Worm (Caenorhabditis elegans) whole organism, L2 larva: ENCODE data around the gene tald-1.
A peak's percentile ranks its signal among the peaks of the same experiment; 100 is the strongest.

Experiments
- F13H6.1 ChIP-seq: sonication (generic microtip); optimal IDR thresholded peaks from 2 replicates; lab custom pipeline; 2016; ENCODE audit warnings: missing genetic modification characterization, missing compliant biosample characterization
- R02D3.7 ChIP-seq: fragments of 150-350 bp; optimal IDR thresholded peaks from 2 replicates; lab custom pipeline; 2014; ENCODE audit warnings: missing biosample characterization, missing genetic modification characterization
- Y55F3AM.14 ChIP-seq: fragments of 200-800 bp; sonication (Bioruptor generic); optimal IDR thresholded peaks from 2 replicates; lab custom pipeline; 2018; ENCODE audit warnings: mild to moderate bottlenecking, missing genetic modification characterization, missing compliant biosample characterization
- ZK546.5 ChIP-seq: sonication (generic microtip); optimal IDR thresholded peaks from 2 replicates; lab custom pipeline; 2017; ENCODE audit warnings: missing biosample characterization, missing genetic modification characterization
- alr-1 ChIP-seq: fragments of 150-350 bp; optimal IDR thresholded peaks from 2 replicates; lab custom pipeline; 2014; ENCODE audit warnings: missing biosample characterization, missing genetic modification characterization
- ama-1 ChIP-seq: fragments of 150-350 bp; optimal IDR thresholded peaks from 2 replicates; lab custom pipeline; 2018; ENCODE audit warnings: inconsistent platforms
- blmp-1 ChIP-seq: sonication (generic microtip); optimal IDR thresholded peaks from 2 replicates; lab custom pipeline; 2017; ENCODE audit warnings: missing genetic modification characterization, mild to moderate bottlenecking, missing compliant biosample characterization, antibody characterized with exemption, moderate library complexity; ENCODE audit not compliant: insufficient read depth
- ceh-16 ChIP-seq: fragments of 150-350 bp; optimal IDR thresholded peaks from 2 replicates; lab custom pipeline; 2014; ENCODE audit warnings: missing biosample characterization, missing genetic modification characterization
- ceh-82 ChIP-seq: fragments of 150-350 bp; optimal IDR thresholded peaks from 2 replicates; lab custom pipeline; 2014; ENCODE audit warnings: missing biosample characterization, missing genetic modification characterization
- crh-2 ChIP-seq: sonication (generic microtip); optimal IDR thresholded peaks from 2 replicates; lab custom pipeline; 2017; ENCODE audit warnings: missing biosample characterization, missing genetic modification characterization
- elt-1 ChIP-seq: fragments of 150-350 bp; optimal IDR thresholded peaks from 2 replicates; lab custom pipeline; 2014; ENCODE audit warnings: missing biosample characterization, missing genetic modification characterization
- elt-3 ChIP-seq: sonication (generic microtip); optimal IDR thresholded peaks from 2 replicates; lab custom pipeline; 2017; ENCODE audit warnings: missing biosample characterization, missing genetic modification characterization
- fos-1 ChIP-seq: fragments of 150-350 bp; optimal IDR thresholded peaks from 2 replicates; lab custom pipeline; 2014; ENCODE audit warnings: missing biosample characterization, missing genetic modification characterization
- gmeb-1 ChIP-seq: fragments of 150-350 bp; optimal IDR thresholded peaks from 2 replicates; lab custom pipeline; 2014; ENCODE audit warnings: missing biosample characterization, missing genetic modification characterization
- lin-13 ChIP-seq: fragments of 150-350 bp; optimal IDR thresholded peaks from 2 replicates; lab custom pipeline; 2014; ENCODE audit warnings: missing biosample characterization, missing genetic modification reagents, missing genetic modification characterization
- mab-5 ChIP-seq: fragments of 150-350 bp; optimal IDR thresholded peaks from 2 replicates; lab custom pipeline; 2014; ENCODE audit warnings: missing biosample characterization, missing genetic modification characterization
- mbf-1 ChIP-seq: sonication (generic microtip); optimal IDR thresholded peaks from 2 replicates; lab custom pipeline; 2017; ENCODE audit warnings: missing biosample characterization, missing genetic modification characterization
- mdl-1 ChIP-seq, 2 experiments: fragments of 150-350 bp in 1 of 2; sonication (generic microtip) in 1 of 2; optimal IDR thresholded peaks; 2 replicates each; lab custom pipeline; 2017; ENCODE audit warnings: missing biosample characterization in 2 of 2, missing genetic modification characterization in 2 of 2
- nhr-12 ChIP-seq: fragments of 150-350 bp; optimal IDR thresholded peaks from 2 replicates; lab custom pipeline; 2014; ENCODE audit warnings: missing biosample characterization, missing genetic modification characterization
- nhr-129 ChIP-seq: fragments of 150-350 bp; optimal IDR thresholded peaks from 2 replicates; lab custom pipeline; 2014; ENCODE audit warnings: missing biosample characterization, missing genetic modification characterization
- nhr-21 ChIP-seq: fragments of 150-350 bp; optimal IDR thresholded peaks from 2 replicates; lab custom pipeline; 2014; ENCODE audit warnings: missing biosample characterization, missing genetic modification characterization
- nhr-23 ChIP-seq: fragments of 150-350 bp; optimal IDR thresholded peaks from 2 replicates; lab custom pipeline; 2014; ENCODE audit warnings: missing biosample characterization, missing genetic modification reagents, missing genetic modification characterization
- nhr-237 ChIP-seq: fragments of 150-350 bp; optimal IDR thresholded peaks from 2 replicates; lab custom pipeline; 2014; ENCODE audit warnings: missing biosample characterization, missing genetic modification characterization
- nhr-25 ChIP-seq: fragments of 150-350 bp; sonication (generic microtip); optimal IDR thresholded peaks from 3 replicates; lab custom pipeline; 2014; ENCODE audit warnings: missing biosample characterization, missing genetic modification characterization
- nhr-6 ChIP-seq: fragments of 150-350 bp; optimal IDR thresholded peaks from 2 replicates; lab custom pipeline; 2014; ENCODE audit warnings: missing biosample characterization, missing genetic modification characterization
- nhr-77 ChIP-seq: fragments of 150-350 bp; optimal IDR thresholded peaks from 2 replicates; lab custom pipeline; 2014; ENCODE audit warnings: missing biosample characterization, missing genetic modification characterization
- peb-1 ChIP-seq: fragments of 150-350 bp; optimal IDR thresholded peaks from 2 replicates; lab custom pipeline; 2014; ENCODE audit warnings: missing biosample characterization, missing genetic modification characterization
- sem-4 ChIP-seq: fragments of 150-350 bp; optimal IDR thresholded peaks from 2 replicates; lab custom pipeline; 2014; ENCODE audit warnings: missing biosample characterization, missing genetic modification reagents, missing genetic modification characterization
- skn-1 ChIP-seq: sonication (generic microtip); optimal IDR thresholded peaks from 2 replicates; lab custom pipeline; 2017; ENCODE audit warnings: missing biosample characterization, missing genetic modification characterization
- sma-3 ChIP-seq: sonication (generic microtip); optimal IDR thresholded peaks from 2 replicates; lab custom pipeline; 2016; ENCODE audit warnings: missing genetic modification reagents, missing genetic modification characterization, missing compliant biosample characterization
- sma-9 ChIP-seq, 2 experiments: fragments of 150-350 bp in 1 of 2; sonication (generic microtip) in 1 of 2; optimal IDR thresholded peaks; 2 replicates each; lab custom pipeline; 2014 to 2016; ENCODE audit warnings: missing genetic modification characterization in 2 of 2, mild to moderate bottlenecking in 1 of 2, missing biosample characterization in 1 of 2, missing compliant biosample characterization in 1 of 2, missing genetic modification reagents in 1 of 2, moderate library complexity in 1 of 2
- unc-55 ChIP-seq: fragments of 150-350 bp; sonication (generic microtip); optimal IDR thresholded peaks from 3 replicates; lab custom pipeline; 2014; ENCODE audit warnings: missing biosample characterization, missing genetic modification reagents, missing genetic modification characterization
- ztf-11 ChIP-seq: sonication (generic microtip); optimal IDR thresholded peaks from 2 replicates; lab custom pipeline; 2017; ENCODE audit warnings: missing biosample characterization, missing genetic modification characterization
- ztf-4 ChIP-seq: fragments of 150-350 bp; optimal IDR thresholded peaks from 2 replicates; lab custom pipeline; 2014; ENCODE audit warnings: missing biosample characterization, missing genetic modification characterization

Gene tald-1

DNA sequence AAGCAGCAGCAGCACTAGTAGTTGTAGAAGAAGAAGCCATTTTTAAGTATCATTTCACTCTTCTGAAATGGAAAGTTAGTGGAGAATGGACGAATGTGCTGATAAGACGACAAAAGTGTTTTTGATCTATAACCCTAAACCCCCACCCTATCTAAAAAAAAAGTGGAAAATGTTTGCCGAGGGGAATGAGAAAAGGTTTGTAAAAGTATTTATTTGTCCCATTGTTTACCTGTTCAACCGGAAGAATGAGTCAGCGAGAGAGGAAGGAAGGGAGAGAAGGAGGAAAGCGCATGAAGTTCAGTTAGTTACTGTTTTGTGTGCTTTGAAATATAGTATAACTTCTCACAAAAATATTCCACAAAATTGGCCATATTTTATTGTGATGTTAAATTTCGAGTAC is 10.7 kb downstream of the tald-1 start:
- TF ChIP-seq crh-2 (peak; percentile 2), sma-3 (GFP tag; lab: Kevin White, UChicago) (peak; percentile 1), blmp-1 (tag; lab: Kevin White, UChicago) (peak; percentile 41), fos-1 (tag; lab: Kevin White, UChicago) (peak; percentile 25), ceh-82 (tag; lab: Kevin White, UChicago) (no peak), ZK546.5 (tag; lab: Kevin White, UChicago) (no peak), sem-4 (peak; percentile 19)

DNA sequence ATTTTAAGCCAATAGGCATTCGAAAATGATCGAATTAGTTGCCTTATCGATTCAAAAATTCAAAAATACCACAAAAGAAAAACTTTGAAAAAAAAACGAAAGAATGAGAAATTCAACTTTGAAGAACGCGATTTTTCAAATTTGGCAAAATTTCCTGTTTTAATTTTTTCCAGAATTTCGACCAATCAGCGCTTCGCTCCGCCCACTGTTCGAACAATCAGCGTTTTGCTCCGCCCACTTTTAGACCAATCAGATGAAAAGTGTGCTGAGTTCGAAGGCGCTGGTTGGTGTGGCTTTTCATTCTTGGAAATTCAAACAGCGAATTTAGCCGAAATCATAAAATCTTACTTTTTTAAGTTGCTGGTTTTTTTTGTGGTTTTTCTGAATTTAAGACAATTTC is 11.1 kb downstream of the tald-1 start:
- TF ChIP-seq nhr-6 (tag; lab: Kevin White, UChicago) (no peak), R02D3.7 (tag; lab: Kevin White, UChicago) (no peak), skn-1 (tag; lab: Kevin White, UChicago) (no peak)

ce11 chrIV:4398420-4398819 is 12.0 kb downstream of the tald-1 start:
- TF ChIP-seq ztf-11 = no peak
- peak; percentile 45 for TF ChIP-seq nhr-21
- peak; percentile 53 for TF ChIP-seq nhr-25 (tag; lab: Kevin White, UChicago)
- no peak for TF ChIP-seq nhr-77 (tag; lab: Kevin White, UChicago)
- peak; percentile 12 for TF ChIP-seq Y55F3AM.14 (GFP tag; lab: Kevin White, UChicago)
- TF ChIP-seq sma-3 (GFP tag; lab: Kevin White, UChicago) = no peak
- peak; percentile 38 for TF ChIP-seq blmp-1 (tag; lab: Kevin White, UChicago)
- peak; percentile 26 for TF ChIP-seq sma-9 (GFP tag; optimal IDR thresholded peaks at IDR 0.05; lab: Kevin White, UChicago)
- TF ChIP-seq sma-9 (tag; optimal IDR thresholded peaks at IDR 0.05; lab: Kevin White, UChicago) = no peak
- peak; percentile 2 for TF ChIP-seq nhr-129
- peak; percentile 51 for TF ChIP-seq F13H6.1 (tag; lab: Kevin White, UChicago)
- TF ChIP-seq mdl-1 (tag; optimal IDR thresholded peaks at IDR 0.05; lab: Kevin White, UChicago) = peak in 1 of 2 experiments; percentile 8
- no peak for TF ChIP-seq ZK546.5 (tag; lab: Kevin White, UChicago)
- TF ChIP-seq unc-55 (GFP tag; lab: Kevin White, UChicago) = peak; percentile 16

DNA sequence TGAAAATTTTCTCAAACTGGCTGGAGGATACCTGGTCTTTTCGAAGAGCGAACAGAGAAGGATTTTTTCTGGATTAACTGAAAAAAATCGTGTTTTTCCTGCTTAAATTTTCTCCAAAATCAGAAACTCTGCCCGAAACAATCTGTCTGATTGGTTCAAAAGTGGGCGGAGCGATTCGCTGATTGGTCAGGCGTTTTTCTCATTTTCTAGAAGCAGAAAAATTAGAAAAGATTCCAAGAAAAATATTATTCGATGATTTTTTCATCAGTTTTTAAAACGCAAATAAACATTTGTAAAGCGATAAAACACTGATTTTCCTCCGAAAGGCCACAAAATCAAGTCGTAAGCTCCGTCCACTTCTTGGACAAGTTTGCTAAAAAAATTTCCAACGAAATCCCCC is 12.4 kb downstream of the tald-1 start:
- TF ChIP-seq mbf-1 = no peak
- no peak for TF ChIP-seq nhr-6 (tag; lab: Kevin White, UChicago)
- no peak for TF ChIP-seq sma-3 (GFP tag; lab: Kevin White, UChicago)
- no peak for TF ChIP-seq lin-13 (GFP tag; lab: Kevin White, UChicago)
- TF ChIP-seq nhr-23 = no peak
- no peak for TF ChIP-seq blmp-1 (tag; lab: Kevin White, UChicago)
- no peak for TF ChIP-seq mdl-1 (tag; optimal IDR thresholded peaks at IDR 0.05; lab: Kevin White, UChicago)
- TF ChIP-seq R02D3.7 (tag; lab: Kevin White, UChicago) = no peak
- TF ChIP-seq sem-4 = no peak
- no peak for TF ChIP-seq mab-5 (tag; lab: Kevin White, UChicago)
- TF ChIP-seq crh-2 = no peak
- no peak for TF ChIP-seq ceh-16 (tag; lab: Kevin White, UChicago)

DNA sequence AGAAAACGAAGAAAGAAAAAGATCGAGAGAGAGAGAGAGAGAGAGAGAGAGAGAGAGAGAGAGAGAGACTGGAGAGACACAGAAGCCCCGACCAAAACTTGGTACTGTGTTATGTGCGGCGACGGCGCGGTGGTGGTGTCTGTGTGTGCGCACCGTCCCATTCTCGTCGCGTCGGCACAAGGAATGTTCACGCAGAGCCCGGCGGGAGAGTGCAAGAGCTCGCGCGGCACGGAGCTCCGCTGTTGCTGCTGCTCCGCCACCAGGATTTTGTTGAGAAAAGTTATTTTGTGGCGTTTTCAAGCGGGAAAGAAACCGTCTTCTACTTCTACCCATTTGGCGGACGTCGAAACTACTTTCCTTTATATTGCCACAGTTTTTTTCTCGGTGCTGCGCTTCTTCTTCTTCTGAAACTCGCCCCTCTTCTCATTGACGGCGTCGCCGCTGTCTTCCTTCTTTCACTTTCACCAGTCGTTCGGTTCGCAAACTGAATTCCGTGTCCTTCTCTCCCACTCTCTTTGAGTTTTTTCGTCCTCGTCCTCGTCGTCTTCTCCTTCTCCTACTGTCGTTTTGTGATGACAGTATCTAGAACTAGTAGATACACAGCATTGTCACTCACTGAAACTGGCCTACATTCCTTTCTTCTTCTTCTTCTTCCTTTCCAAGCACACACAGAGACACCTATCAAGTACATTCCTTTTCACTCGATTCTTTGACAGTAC is 13.1 kb downstream of the tald-1 start:
- TF ChIP-seq F13H6.1 (tag; lab: Kevin White, UChicago) = peak; percentile 53
- peak; percentile 94 for TF ChIP-seq blmp-1 (tag; lab: Kevin White, UChicago)
- peak; percentile 47 for TF ChIP-seq nhr-25 (tag; lab: Kevin White, UChicago)
- TF ChIP-seq ama-1 (lab: Kevin White, UChicago) = no peak

DNA sequence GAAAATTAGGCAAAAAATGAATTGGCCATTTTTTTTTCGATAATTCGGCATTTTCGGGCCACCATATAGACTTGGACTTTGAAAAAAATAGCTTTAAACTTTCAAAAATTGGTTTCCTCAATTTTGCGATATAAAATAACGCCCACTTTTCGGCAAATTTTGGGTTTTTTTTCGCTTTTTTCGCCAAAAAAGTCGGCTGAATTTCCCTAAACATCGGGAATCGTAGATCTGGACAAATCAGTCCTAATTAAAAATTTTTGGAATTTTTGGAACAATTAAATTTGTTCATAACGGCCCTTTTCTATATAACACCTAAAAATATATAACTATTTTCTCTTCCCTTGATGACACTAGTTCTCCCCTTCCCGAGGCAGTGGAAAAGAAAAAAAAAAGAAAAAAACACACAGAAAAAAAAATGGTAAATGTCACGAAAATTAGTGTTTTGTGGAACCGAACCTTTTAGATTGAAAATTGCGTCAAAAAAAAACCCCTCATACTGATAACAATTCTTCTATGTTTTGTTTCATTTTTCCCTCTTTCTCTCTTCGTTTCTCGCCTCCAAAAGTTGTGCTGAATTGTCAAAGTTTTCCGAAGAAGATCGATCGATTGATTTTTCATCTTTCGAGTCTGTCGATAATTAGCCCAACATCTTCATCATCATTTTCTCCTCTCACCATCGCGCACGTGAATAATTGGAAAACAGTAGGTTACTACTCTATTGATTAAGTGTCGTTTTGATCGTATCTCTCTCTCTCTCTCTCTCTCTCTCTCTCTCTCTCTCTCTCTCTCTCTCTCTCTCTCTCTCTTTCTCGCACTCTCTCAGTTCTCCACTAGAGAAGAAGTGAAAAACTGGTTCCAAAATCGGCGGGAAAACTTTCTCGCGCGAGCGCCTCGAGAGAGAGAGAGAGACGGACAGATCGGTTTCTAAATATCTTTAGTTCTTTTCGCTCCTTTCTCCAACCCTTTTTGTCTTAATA is 14.2 kb downstream of the tald-1 start, which contains the start of gene Y24D9A.6:
TSS of gene Y24D9A.6 (minus strand) at position 51 of the 977 bp plus-strand sequence.
- TF ChIP-seq ztf-4 (tag; lab: Kevin White, UChicago) = peak; percentile 69
- no peak for TF ChIP-seq ama-1 (lab: Kevin White, UChicago)
- peak; percentile 63 for TF ChIP-seq elt-1 (tag; lab: Kevin White, UChicago)
- TF ChIP-seq nhr-237 (tag; lab: Kevin White, UChicago) = no peak
- no peak for TF ChIP-seq R02D3.7 (tag; lab: Kevin White, UChicago)
- TF ChIP-seq mbf-1 = no peak
- TF ChIP-seq Y55F3AM.14 (GFP tag; lab: Kevin White, UChicago) = no peak
- TF ChIP-seq skn-1 (tag; lab: Kevin White, UChicago) = no peak
- TF ChIP-seq nhr-23 = no peak
- TF ChIP-seq nhr-21 = peak; percentile 93
- TF ChIP-seq alr-1 (tag; lab: Kevin White, UChicago) = no peak
- TF ChIP-seq lin-13 (GFP tag; lab: Kevin White, UChicago) = peak; percentile 55
- peak; percentile 100 for TF ChIP-seq ceh-16 (tag; lab: Kevin White, UChicago)
- no peak for TF ChIP-seq elt-3 (tag; lab: Kevin White, UChicago)
- peak; percentile 86 for TF ChIP-seq sma-3 (GFP tag; lab: Kevin White, UChicago)
- no peak for TF ChIP-seq peb-1
- peak; percentile 90 for TF ChIP-seq sem-4
- TF ChIP-seq F13H6.1 (tag; lab: Kevin White, UChicago) = peak; percentile 62
- peak; percentile 67 for TF ChIP-seq fos-1 (tag; lab: Kevin White, UChicago)
- TF ChIP-seq ceh-82 (tag; lab: Kevin White, UChicago) = no peak
- TF ChIP-seq ztf-11 = no peak
- no peak for TF ChIP-seq mab-5 (tag; lab: Kevin White, UChicago)
- TF ChIP-seq ZK546.5 (tag; lab: Kevin White, UChicago) = no peak
- TF ChIP-seq crh-2 = peak; percentile 80
- peak; percentile 82 for TF ChIP-seq gmeb-1 (tag; lab: Kevin White, UChicago)
- no peak for TF ChIP-seq nhr-12
